Worm (Caenorhabditis elegans): Measurements from ENCODE around the gene srj-53.

ce11 chrV:726573-727483, 32.3 kb upstream of the srj-53 start:
- TF ChIP-seq scrt-1 (GFP tag; IDR thresholded peaks at IDR 0.05), result no peak
- no peak for TF ChIP-seq ama-1 (optimal IDR thresholded peaks at IDR 0.05)
- no peak for TF ChIP-seq pes-1 (GFP tag; IDR thresholded peaks at IDR 0.05)
- TF ChIP-seq F13C5.2 (tag; optimal IDR thresholded peaks at IDR 0.05), result no peak
- TF ChIP-seq ceh-13 (GFP tag; optimal IDR thresholded peaks at IDR 0.05), result no peak
